Worm (Caenorhabditis elegans): Measurements from ENCODE around the gene sor-3.

ce11 chrX:311211-311610, 42.2 kb upstream of the sor-3 start, which contains the start of gene nlp-64:
- TF ChIP-seq irx-1 (tag; optimal IDR thresholded peaks at IDR 0.05), result no peak
- TF ChIP-seq snu-23 (GFP tag; optimal IDR thresholded peaks at IDR 0.05), result no peak
- no peak for TF ChIP-seq mep-1 (tag; optimal IDR thresholded peaks at IDR 0.05)
- TF ChIP-seq egl-27 (tag; optimal IDR thresholded peaks at IDR 0.05), result no peak
- TF ChIP-seq mdl-1 (tag; optimal IDR thresholded peaks at IDR 0.05), result no peak
- no peak for TF ChIP-seq fkh-8 (tag; optimal IDR thresholded peaks at IDR 0.05)
- no peak for TF ChIP-seq C04F5.9 (tag; optimal IDR thresholded peaks at IDR 0.05)
- TF ChIP-seq ztf-4 (tag; optimal IDR thresholded peaks at IDR 0.05), result no peak
- no peak for TF ChIP-seq hlh-17 (GFP tag; optimal IDR thresholded peaks at IDR 0.05; ENCODE audit: borderline replicate concordance)
- TF ChIP-seq aha-1 (tag; optimal IDR thresholded peaks at IDR 0.05), result no peak
- TF ChIP-seq pag-3 (tag; optimal IDR thresholded peaks at IDR 0.05; ENCODE audit: borderline replicate concordance, insufficient read depth), result no peak
